Worm (Caenorhabditis elegans) whole organism, L2 larva: ENCODE measurements around the gene F09C6.10.

Experiments used
- nhr-12 ChIP-seq: fragments of 150-350 bp; optimal IDR thresholded peaks from 2 replicates; lab custom pipeline; 2014; ENCODE audit warnings: missing biosample characterization, missing genetic modification characterization
- unc-39 ChIP-seq: fragments of 150-350 bp; optimal IDR thresholded peaks from 2 replicates; lab custom pipeline; 2014; ENCODE audit warnings: missing biosample characterization, missing genetic modification characterization

ce11 chrV:16893440-16893839 lies 22.5 kb downstream of the F09C6.10 start, which contains the start of gene F09C6.15:
- no peak for TF ChIP-seq nhr-12 (tag; lab: Kevin White, UChicago)
- no peak for TF ChIP-seq unc-39
